Fruit fly (Drosophila melanogaster) whole organism, embryonic: ENCODE data around the gene CG46465.

Experiments used
- Abd-B ChIP-seq: fragments of 200-800 bp; sonication (Bioruptor generic); optimal IDR thresholded peaks from 2 replicates; lab custom pipeline; 2018; ENCODE audit warnings: missing biosample characterization, mild to moderate bottlenecking, missing genetic modification characterization, moderate library complexity
- Asciz ChIP-seq: fragments of 200-800 bp; sonication (Bioruptor generic); optimal IDR thresholded peaks from 2 replicates; lab custom pipeline; 2017; ENCODE audit warnings: missing biosample characterization, mild to moderate bottlenecking, missing genetic modification characterization, missing genetic modification reagents
- Atf3 ChIP-seq: fragments of 200-800 bp; sonication (Bioruptor generic); optimal IDR thresholded peaks from 3 replicates; lab custom pipeline; 2016; ENCODE audit warnings: missing biosample characterization, missing genetic modification characterization
- C15 ChIP-seq: fragments of 200-800 bp; sonication (Bioruptor generic); IDR thresholded peaks from 3 replicates; pipeline ENCODE4 v1.3.6; 2022; ENCODE audit warnings: missing biosample characterization, missing genetic modification characterization
- CG11093 ChIP-seq: fragments of 200-800 bp; sonication (Bioruptor generic); IDR thresholded peaks from 3 replicates; pipeline ENCODE4 v1.3.6; 2022; ENCODE audit warnings: missing biosample characterization, missing genetic modification characterization
- CG12236 ChIP-seq: fragments of 200-800 bp; sonication (Bioruptor generic); optimal IDR thresholded peaks from 2 replicates; lab custom pipeline; 2016; ENCODE audit warnings: missing biosample characterization, missing genetic modification characterization
- CG12391 ChIP-seq: fragments of 200-800 bp; sonication (Bioruptor generic); optimal IDR thresholded peaks from 3 replicates; lab custom pipeline; 2018; ENCODE audit warnings: missing biosample characterization, mild to moderate bottlenecking, missing genetic modification characterization, moderate library complexity
- CG12942 ChIP-seq: fragments of 200-800 bp; sonication (Bioruptor generic); optimal IDR thresholded peaks from 3 replicates; lab custom pipeline; 2016; ENCODE audit warnings: missing biosample characterization, missing genetic modification characterization
- CG13424 ChIP-seq: fragments of 200-800 bp; sonication (Bioruptor generic); optimal IDR thresholded peaks from 2 replicates; lab custom pipeline; 2019; ENCODE audit warnings: missing biosample characterization, mild to moderate bottlenecking, missing genetic modification characterization, moderate library complexity
- CG14710 ChIP-seq: fragments of 200-800 bp; sonication (Bioruptor generic); optimal IDR thresholded peaks from 3 replicates; lab custom pipeline; 2019; ENCODE audit warnings: missing biosample characterization, mild to moderate bottlenecking, missing genetic modification characterization, moderate library complexity
- CG1529 ChIP-seq: fragments of 200-800 bp; sonication (Bioruptor generic); optimal IDR thresholded peaks from 3 replicates; lab custom pipeline; 2018; ENCODE audit warnings: missing biosample characterization, missing genetic modification characterization
- CG1603 ChIP-seq: fragments of 200-800 bp; sonication (Bioruptor generic); optimal IDR thresholded peaks from 2 replicates; lab custom pipeline; 2019; ENCODE audit warnings: missing biosample characterization, mild to moderate bottlenecking, missing genetic modification characterization, moderate library complexity
- CG17359 ChIP-seq: fragments of 200-800 bp; sonication (Bioruptor generic); optimal IDR thresholded peaks from 3 replicates; lab custom pipeline; 2018; ENCODE audit warnings: missing biosample characterization, mild to moderate bottlenecking, missing genetic modification characterization, moderate library complexity
- CG17612 ChIP-seq: fragments of 200-800 bp; sonication (Bioruptor generic); IDR thresholded peaks from 2 replicates; pipeline ENCODE4 v1.3.6; 2022; ENCODE audit warnings: missing biosample characterization, missing genetic modification characterization
- CG17829 ChIP-seq: fragments of 200-800 bp; optimal IDR thresholded peaks from 2 replicates; lab custom pipeline; 2019; ENCODE audit warnings: missing biosample characterization, mild to moderate bottlenecking, missing genetic modification characterization, moderate library complexity
- CG2199 ChIP-seq: fragments of 200-800 bp; sonication (Bioruptor generic); IDR thresholded peaks from 3 replicates; pipeline ENCODE4 v1.3.6; 2022; ENCODE audit warnings: missing biosample characterization, missing genetic modification characterization
- CG32767 ChIP-seq: fragments of 200-800 bp; sonication (Bioruptor generic); IDR thresholded peaks from 2 replicates; pipeline ENCODE4 v1.3.6; 2022; ENCODE audit warnings: missing biosample characterization, missing genetic modification characterization
- CG4328 ChIP-seq: fragments of 200-800 bp; sonication (Bioruptor generic); optimal IDR thresholded peaks from 3 replicates; lab custom pipeline; 2017; ENCODE audit warnings: missing biosample characterization, missing genetic modification reagents, missing genetic modification characterization
- CG4707 ChIP-seq: fragments of 200-800 bp; sonication (Bioruptor generic); optimal IDR thresholded peaks from 2 replicates; lab custom pipeline; 2018; ENCODE audit warnings: missing biosample characterization, mild to moderate bottlenecking, missing genetic modification characterization, moderate library complexity
- CG7839 ChIP-seq: fragments of 200-800 bp; sonication (Bioruptor generic); optimal IDR thresholded peaks from 3 replicates; lab custom pipeline; 2018; ENCODE audit warnings: missing biosample characterization, mild to moderate bottlenecking, missing genetic modification characterization, moderate library complexity
- CG9727 ChIP-seq: fragments of 200-800 bp; sonication (Bioruptor generic); optimal IDR thresholded peaks from 3 replicates; lab custom pipeline; 2017; ENCODE audit warnings: missing biosample characterization, mild to moderate bottlenecking, missing genetic modification characterization
- Dad ChIP-seq: fragments of 200-800 bp; sonication (Bioruptor generic); optimal IDR thresholded peaks from 3 replicates; lab custom pipeline; 2016; ENCODE audit warnings: missing biosample characterization, missing genetic modification characterization
- E2f2 ChIP-seq: fragments of 200-800 bp; sonication (Bioruptor generic); IDR thresholded peaks from 2 replicates; pipeline ENCODE4 v1.3.6; 2022; ENCODE audit warnings: missing biosample characterization, missing genetic modification characterization
- Hand ChIP-seq: fragments of 200-800 bp; sonication (Bioruptor generic); optimal IDR thresholded peaks from 2 replicates; lab custom pipeline; 2017; ENCODE audit warnings: mild to moderate bottlenecking, missing biosample characterization, missing genetic modification reagents, missing genetic modification characterization
- Kr ChIP-seq: fragments of 200-800 bp; sonication (Bioruptor generic); optimal IDR thresholded peaks from 2 replicates; lab custom pipeline; 2017; ENCODE audit warnings: missing biosample characterization, mild to moderate bottlenecking, missing genetic modification characterization
- NK7.1 ChIP-seq: fragments of 200-800 bp; sonication (Bioruptor generic); optimal IDR thresholded peaks from 3 replicates; lab custom pipeline; 2016; ENCODE audit warnings: missing biosample characterization, missing genetic modification characterization
- Rx ChIP-seq: fragments of 200-800 bp; sonication (Bioruptor generic); IDR thresholded peaks from 2 replicates; pipeline ENCODE4 v1.3.6; 2022; ENCODE audit warnings: missing biosample characterization, missing genetic modification characterization
- Taf1 ChIP-seq: fragments of 200-800 bp; sonication (Bioruptor generic); IDR thresholded peaks from 2 replicates; pipeline ENCODE4 v1.3.6; 2022; ENCODE audit warnings: missing biosample characterization, missing genetic modification characterization
- Xrp1 ChIP-seq: fragments of 200-800 bp; sonication (Bioruptor generic); IDR thresholded peaks from 2 replicates; pipeline ENCODE4 v1.3.6; 2022; ENCODE audit warnings: missing biosample characterization, missing genetic modification characterization
- ac ChIP-seq: fragments of 200-800 bp; sonication (Bioruptor generic); optimal IDR thresholded peaks from 3 replicates; lab custom pipeline; 2017; ENCODE audit warnings: missing biosample characterization, mild to moderate bottlenecking, missing genetic modification characterization
- bsh ChIP-seq, 2 experiments: fragments of 200-800 bp; sonication (Bioruptor generic); optimal IDR thresholded peaks; 2 replicates each; lab custom pipeline; 2017 to 2018; ENCODE audit warnings: mild to moderate bottlenecking in 2 of 2, missing biosample characterization in 2 of 2, missing genetic modification characterization in 2 of 2, moderate library complexity in 1 of 2
- dimm ChIP-seq: fragments of 200-800 bp; sonication (Bioruptor generic); IDR thresholded peaks from 2 replicates; pipeline ENCODE4 v1.3.6; 2022; ENCODE audit warnings: missing biosample characterization, missing genetic modification characterization
- dmrt99B ChIP-seq: fragments of 200-800 bp; sonication (Bioruptor generic); optimal IDR thresholded peaks from 2 replicates; lab custom pipeline; 2018; ENCODE audit warnings: missing biosample characterization, mild to moderate bottlenecking, missing genetic modification characterization, moderate library complexity
- gce ChIP-seq: fragments of 200-800 bp; sonication (Bioruptor generic); IDR thresholded peaks from 3 replicates; pipeline ENCODE4 v1.3.6; 2022; ENCODE audit warnings: missing biosample characterization, missing genetic modification characterization
- gcm ChIP-seq: fragments of 200-800 bp; sonication (Bioruptor generic); optimal IDR thresholded peaks from 2 replicates; lab custom pipeline; 2019; ENCODE audit warnings: missing biosample characterization, mild to moderate bottlenecking, missing genetic modification characterization, moderate library complexity
- hkb ChIP-seq, 2 experiments: fragments of 200-800 bp in 1 of 2; fragments of >200 bp in 1 of 2; sonication (Bioruptor generic) in 1 of 2; IDR thresholded peaks in 1 of 2; optimal IDR thresholded peaks in 1 of 2; 2 replicates each; pipeline versions ENCODE4 v1.3.6 to Lab custom; 2017 to 2022; ENCODE audit warnings: missing biosample characterization in 1 of 2, missing genetic modification characterization in 1 of 2
- mam ChIP-seq: fragments of 200-800 bp; sonication (Bioruptor generic); optimal IDR thresholded peaks from 3 replicates; lab custom pipeline; 2016; ENCODE audit warnings: missing biosample characterization, missing genetic modification characterization
- nmo ChIP-seq: fragments of 200-800 bp; sonication (Bioruptor generic); optimal IDR thresholded peaks from 2 replicates; lab custom pipeline; 2018; ENCODE audit warnings: missing biosample characterization, mild to moderate bottlenecking, missing genetic modification characterization, moderate library complexity
- oc ChIP-seq: fragments of 200-800 bp; sonication (Bioruptor generic); optimal IDR thresholded peaks from 2 replicates; lab custom pipeline; 2018; ENCODE audit warnings: missing biosample characterization, mild to moderate bottlenecking, missing genetic modification characterization, moderate library complexity
- pfk ChIP-seq: fragments of 200-800 bp; sonication (Bioruptor generic); optimal IDR thresholded peaks from 2 replicates; lab custom pipeline; 2018; ENCODE audit warnings: missing biosample characterization, mild to moderate bottlenecking, missing genetic modification characterization, moderate library complexity
- prd ChIP-seq, 3 experiments: fragments of >200 bp in 2 of 3; fragments of 200-800 bp in 1 of 3; sonication (Bioruptor generic) in 1 of 3; optimal IDR thresholded peaks in 2 of 3; IDR thresholded peaks in 1 of 3; 2 replicates in 2 of 3; 3 replicates in 1 of 3; pipeline versions ENCODE4 v1.3.6 to Lab custom; 2017 to 2022; ENCODE audit warnings: missing biosample characterization in 1 of 3, missing genetic modification characterization in 1 of 3
- rib ChIP-seq: fragments of 200-800 bp; sonication (Bioruptor generic); IDR thresholded peaks from 2 replicates; pipeline ENCODE4 v1.3.6; 2022; ENCODE audit warnings: missing biosample characterization, missing genetic modification characterization
- sd ChIP-seq: fragments of 200-800 bp; sonication (Bioruptor generic); optimal IDR thresholded peaks from 3 replicates; lab custom pipeline; 2018; ENCODE audit warnings: missing biosample characterization, mild to moderate bottlenecking, missing genetic modification characterization, moderate library complexity
- sens-2 ChIP-seq: fragments of 200-800 bp; sonication (Bioruptor generic); IDR thresholded peaks from 2 replicates; pipeline ENCODE4 v1.3.6; 2022; ENCODE audit warnings: missing biosample characterization, missing genetic modification characterization
- ssp ChIP-seq: fragments of 200-800 bp; sonication (Bioruptor generic); IDR thresholded peaks from 2 replicates; pipeline ENCODE4 v1.3.6; 2022; ENCODE audit warnings: missing biosample characterization, missing genetic modification characterization
- tup ChIP-seq: fragments of 200-800 bp; sonication (Bioruptor generic); optimal IDR thresholded peaks from 2 replicates; lab custom pipeline; 2016; ENCODE audit warnings: missing biosample characterization, mild to moderate bottlenecking, missing genetic modification characterization, moderate library complexity
- z ChIP-seq: fragments of 200-800 bp; sonication (Bioruptor generic); IDR thresholded peaks from 3 replicates; pipeline ENCODE4 v1.3.6; 2022; ENCODE audit warnings: missing biosample characterization, missing genetic modification characterization
- zen ChIP-seq: fragments of 200-800 bp; sonication (Bioruptor generic); optimal IDR thresholded peaks from 3 replicates; lab custom pipeline; 2018; ENCODE audit warnings: missing biosample characterization, mild to moderate bottlenecking, missing genetic modification characterization, moderate library complexity
- zen2 ChIP-seq: fragments of 200-800 bp; sonication (Bioruptor generic); IDR thresholded peaks from 3 replicates; pipeline ENCODE4 v1.3.6; 2022; ENCODE audit warnings: missing biosample characterization, missing genetic modification characterization; ENCODE audit not compliant: partially characterized antibody

Gene CG46465

DNA sequence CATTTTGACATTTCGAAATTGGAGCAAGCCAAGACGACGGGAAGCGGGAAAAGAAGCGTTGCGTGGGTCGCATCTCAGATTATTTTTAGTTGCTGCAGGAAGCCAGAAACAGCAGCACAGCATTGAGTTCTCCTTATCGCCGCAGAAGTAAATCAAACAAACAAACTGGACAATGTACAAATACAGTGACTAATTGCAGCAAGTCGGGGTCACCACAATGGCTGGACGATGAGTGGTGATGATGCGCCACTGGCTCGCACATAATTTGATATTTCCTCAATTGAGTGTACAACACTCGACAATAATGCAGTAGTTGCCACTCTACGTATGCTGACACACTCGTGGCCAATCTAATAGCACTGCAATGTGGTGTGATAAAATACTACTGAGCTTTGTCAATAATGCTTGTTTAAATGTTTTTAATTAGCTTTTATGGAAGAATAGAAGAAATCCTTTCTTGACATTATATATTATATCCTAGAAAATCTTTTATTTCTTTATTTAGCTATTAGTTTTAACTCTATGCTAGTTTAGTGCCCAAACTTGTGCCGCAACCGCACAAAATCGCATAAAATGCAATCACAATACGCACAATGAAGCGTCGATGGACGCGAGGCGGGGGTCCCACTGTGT lies 10.2 kb upstream of the CG46465 start (continued):
- TF ChIP-seq dimm (GFP tag; lab: Robert Waterston, UW) = no peak
- no peak for TF ChIP-seq CG12236 (GFP tag; lab: Kevin White, UChicago)
- peak; percentile 24 for TF ChIP-seq Asciz (GFP tag; lab: Kevin White, UChicago)
- TF ChIP-seq NK7.1 (GFP tag; lab: Kevin White, UChicago) = no peak
- no peak for TF ChIP-seq CG1603 (tag; lab: Kevin White, UChicago)
- TF ChIP-seq CG11093 = no peak
- no peak for TF ChIP-seq oc (tag; lab: Kevin White, UChicago)
- no peak for TF ChIP-seq Atf3 (GFP tag; lab: Kevin White, UChicago)
- TF ChIP-seq sens-2 (GFP tag; lab: Robert Waterston, UW) = no peak
- TF ChIP-seq CG14710 = peak; percentile 22
- TF ChIP-seq CG12391 = peak; percentile 35
- no peak for TF ChIP-seq CG4328 (GFP tag; lab: Kevin White, UChicago)
- no peak for TF ChIP-seq Dad (GFP tag; lab: Kevin White, UChicago)
- peak; percentile 14 for TF ChIP-seq zen (tag; lab: Kevin White, UChicago)
- TF ChIP-seq CG2199 (GFP tag; lab: Robert Waterston, UW) = no peak
- TF ChIP-seq mam (GFP tag; lab: Kevin White, UChicago) = no peak
- no peak for TF ChIP-seq C15 (GFP tag; lab: Robert Waterston, UW)
- TF ChIP-seq CG17829 (tag; lab: Kevin White, UChicago) = peak; percentile 10
- peak; percentile 55 for TF ChIP-seq Xrp1 (GFP tag; lab: Robert Waterston, UW)
- peak; percentile 58 for TF ChIP-seq nmo (GFP tag; lab: Kevin White, UChicago)
- TF ChIP-seq prd (optimal IDR thresholded peaks at IDR 0.05; lab: Kevin White, UChicago) = no peak
- TF ChIP-seq prd (GFP tag; IDR thresholded peaks at IDR 0.05; lab: Robert Waterston, UW) = peak; percentile 44; the same call in 2 of the 3 replicates
- TF ChIP-seq Kr (GFP tag; lab: Kevin White, UChicago) = no peak
- TF ChIP-seq bsh (GFP tag; optimal IDR thresholded peaks at IDR 0.05; lab: Kevin White, UChicago) = peak; percentile 65 to 75
- no peak for TF ChIP-seq gce (GFP tag; lab: Robert Waterston, UW)
- no peak for TF ChIP-seq hkb (optimal IDR thresholded peaks at IDR 0.05; lab: Kevin White, UChicago)
- TF ChIP-seq hkb (GFP tag; IDR thresholded peaks at IDR 0.05; lab: Robert Waterston, UW) = no peak
- no peak for TF ChIP-seq ac
- no peak for TF ChIP-seq sd (tag; lab: Kevin White, UChicago)
- TF ChIP-seq dmrt99B (tag; lab: Kevin White, UChicago) = peak; percentile 68
- no peak for TF ChIP-seq E2f2 (GFP tag; lab: Robert Waterston, UW)
- TF ChIP-seq gcm (GFP tag; lab: Kevin White, UChicago) = peak; percentile 43
- 0 out of 2 replicates have a peak, but pooled peaks have one; percentile 9 for TF ChIP-seq CG32767 (GFP tag; lab: Robert Waterston, UW)
- TF ChIP-seq Hand (GFP tag; lab: Kevin White, UChicago) = no peak
- TF ChIP-seq pfk (GFP tag; lab: Kevin White, UChicago) = no peak
- TF ChIP-seq tup = no peak
- no peak for TF ChIP-seq CG17612 (GFP tag; lab: Robert Waterston, UW)
- no peak for TF ChIP-seq CG12942 (GFP tag; lab: Kevin White, UChicago)
- no peak for TF ChIP-seq ssp (GFP tag; lab: Robert Waterston, UW)
- no peak for TF ChIP-seq Rx (GFP tag; lab: Robert Waterston, UW)
- TF ChIP-seq CG4707 (GFP tag; lab: Kevin White, UChicago) = no peak
- peak; percentile 29 for TF ChIP-seq CG1529 (GFP tag; lab: Kevin White, UChicago)
- TF ChIP-seq rib (GFP tag; lab: Robert Waterston, UW) = no peak
- peak; percentile 40 for TF ChIP-seq CG7839 (tag; lab: Kevin White, UChicago)
- peak; percentile 32 for TF ChIP-seq CG13424 (tag; lab: Kevin White, UChicago)
- TF ChIP-seq Abd-B (GFP tag; lab: Kevin White, UChicago) = peak; percentile 4
- TF ChIP-seq zen2 (GFP tag; lab: Robert Waterston, UW) = no peak
- peak; percentile 33; the same call in 1 of the 3 replicates for TF ChIP-seq z (GFP tag; lab: Robert Waterston, UW)
- TF ChIP-seq CG17359 (tag; lab: Kevin White, UChicago) = peak; percentile 64
- TF ChIP-seq CG9727 (GFP tag; lab: Kevin White, UChicago) = peak; percentile 32
- TF ChIP-seq Taf1 (GFP tag; lab: Robert Waterston, UW) = no peak
